Worm (Caenorhabditis elegans): Measurements from ENCODE around the gene R148.4.

- TF ChIP-seq ztf-4 (tag; optimal IDR thresholded peaks at IDR 0.05) (no peak), mdl-1 (tag; optimal IDR thresholded peaks at IDR 0.05) (no peak), pqm-1 (tag; optimal IDR thresholded peaks at IDR 0.05) (no peak), blmp-1 (tag; optimal IDR thresholded peaks at IDR 0.05) (no peak), lin-13 (GFP tag; optimal IDR thresholded peaks at IDR 0.05) (no peak), elt-2 (tag; optimal IDR thresholded peaks at IDR 0.05) (no peak), lin-35 (GFP tag; optimal IDR thresholded peaks at IDR 0.05) (no peak), snpc-4 (tag; optimal IDR thresholded peaks at IDR 0.05) (no peak), swsn-7 (tag; optimal IDR thresholded peaks at IDR 0.05) (no peak), unc-86 (tag; optimal IDR thresholded peaks at IDR 0.05) (no peak)
Observed at ce11 chrIII:3124209-3124786, 47.1 kb upstream of the R148.4 start.
